Worm (Caenorhabditis elegans) whole organism, L4 larva: ENCODE data around the gene gid-2.
A peak's percentile ranks its signal among the peaks of the same experiment; 100 is the strongest.

Source experiments
- F26F4.8 ChIP-seq: fragments of 200-800 bp; sonication (Bioruptor generic); conservative IDR thresholded peaks from 2 replicates; pipeline ENCODE4 v1.3.6; 2022; ENCODE audit warnings: missing genetic modification characterization, missing compliant biosample characterization
- aly-2 ChIP-seq: sonication (generic microtip); optimal IDR thresholded peaks from 2 replicates; lab custom pipeline; 2018; ENCODE audit warnings: missing biosample characterization, missing genetic modification characterization
- arid-1 ChIP-seq: fragments of 200-800 bp; sonication (Bioruptor generic); conservative IDR thresholded peaks from 2 replicates; pipeline ENCODE4 v1.3.6; 2022; ENCODE audit warnings: missing genetic modification reagents, missing genetic modification characterization, missing compliant biosample characterization
- dmd-8 ChIP-seq: fragments of 200-800 bp; sonication (Bioruptor generic); IDR thresholded peaks from 2 replicates; pipeline ENCODE4 v1.3.6; 2022; ENCODE audit warnings: missing genetic modification characterization, missing compliant biosample characterization
- egl-43 ChIP-seq: fragments of 200-800 bp; sonication (Bioruptor generic); IDR thresholded peaks from 2 replicates; pipeline ENCODE4 v1.3.6; 2022; ENCODE audit warnings: missing genetic modification reagents, missing genetic modification characterization, missing compliant biosample characterization
- lin-13 ChIP-seq: fragments of 150-350 bp; optimal IDR thresholded peaks from 2 replicates; lab custom pipeline; 2014; ENCODE audit warnings: missing biosample characterization, missing genetic modification reagents, missing genetic modification characterization
- mdl-1 ChIP-seq, 2 experiments: fragments of 150-350 bp in 1 of 2; sonication (generic microtip) in 1 of 2; optimal IDR thresholded peaks; 2 replicates each; lab custom pipeline; 2014 to 2017; ENCODE audit warnings: missing biosample characterization in 2 of 2, missing genetic modification characterization in 2 of 2
- mxl-2 ChIP-seq: fragments of 200-800 bp; sonication (Bioruptor generic); conservative IDR thresholded peaks from 2 replicates; pipeline ENCODE4 v1.3.6; 2022; ENCODE audit warnings: missing genetic modification reagents, missing genetic modification characterization, missing compliant biosample characterization
- nhr-25 ChIP-seq: sonication (generic microtip); optimal IDR thresholded peaks from 2 replicates; lab custom pipeline; 2017; ENCODE audit warnings: missing genetic modification characterization, mild to moderate bottlenecking, missing compliant biosample characterization, antibody characterized with exemption, moderate library complexity, borderline replicate concordance; ENCODE audit not compliant: insufficient read depth
- nhr-6 ChIP-seq: fragments of 150-350 bp; optimal IDR thresholded peaks from 2 replicates; lab custom pipeline; 2014; ENCODE audit warnings: missing biosample characterization, missing genetic modification characterization
- unc-62 ChIP-seq, 3 experiments: fragments of 150-350 bp in 1 of 3; sonication (generic microtip); optimal IDR thresholded peaks in 2 of 3; peaks in 1 of 3; 1 replicate in 1 of 3; 2 replicates in 2 of 3; lab custom pipeline; 2014 to 2017; ENCODE audit warnings: missing biosample characterization in 3 of 3, missing genetic modification characterization in 3 of 3, missing genetic modification reagents in 3 of 3, missing genotype in 1 of 3

- TF ChIP-seq aly-2 (no peak), nhr-6 (tag; lab: Kevin White, UChicago) (peak; percentile 4), dmd-8 (GFP tag; lab: Robert Waterston, UW) (no peak), mxl-2 (no peak), nhr-25 (tag; lab: Kevin White, UChicago) (no peak), mdl-1 (tag; optimal IDR thresholded peaks at IDR 0.05; lab: Kevin White, UChicago) (no peak), lin-13 (GFP tag; lab: Kevin White, UChicago) (no peak), F26F4.8 (GFP tag; lab: Robert Waterston, UW) (no peak), unc-62 (GFP tag; optimal IDR thresholded peaks at IDR 0.05 in 1 of 2; lab: Kevin White, UChicago) (no peak), unc-62 (tag; optimal IDR thresholded peaks at IDR 0.05; lab: Kevin White, UChicago) (no peak), egl-43 (GFP tag; lab: Robert Waterston, UW) (no peak), arid-1 (GFP tag; lab: Robert Waterston, UW) (no peak)
Observed at ce11 chrX:2439728-2440127, 971 bp upstream of the gid-2 start.
